Worm (Caenorhabditis elegans): ENCODE measurements around the gene col-142.

The col-142 gene

DNA sequence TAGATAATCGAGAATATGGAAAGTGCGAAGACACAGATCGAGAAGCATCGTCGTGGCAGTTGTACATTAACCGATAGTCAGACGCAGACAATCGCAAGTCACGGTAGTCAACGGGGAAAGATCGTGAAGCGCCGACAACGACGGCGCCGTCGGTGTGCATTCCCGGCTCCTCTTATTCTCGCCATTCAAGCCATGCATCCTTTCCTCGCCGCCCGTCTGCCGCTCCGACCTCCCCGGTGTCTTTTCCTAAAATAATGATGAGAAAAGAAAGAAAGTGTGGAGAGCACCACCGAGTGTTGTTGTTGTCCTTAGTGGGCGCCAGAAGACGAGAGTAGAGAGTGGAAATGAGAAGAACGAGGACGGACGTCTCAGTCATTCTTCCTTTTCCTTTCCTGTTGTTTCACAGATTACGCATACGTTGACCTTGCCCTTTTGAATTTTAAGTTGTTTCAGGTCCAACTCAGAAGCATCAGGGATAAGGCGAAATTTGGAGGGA lies 37.2 kb upstream of the col-142 start, which contains the start of gene ZC404.1:
Gene ZC404.1 (plus strand): TSS at position 446 of the 496 bp plus-strand sequence.
- TF ChIP-seq ceh-20 (GFP tag; IDR thresholded peaks at IDR 0.05) (no peak), nhr-10 (tag; optimal IDR thresholded peaks at IDR 0.05) (no peak), hmg-1.1 (GFP tag; IDR thresholded peaks at IDR 0.05) (0 out of 2 replicates have a peak, but pooled peaks have one; percentile 11), nhr-111 (GFP tag; optimal IDR thresholded peaks at IDR 0.05) (no peak), ctbp-1 (GFP tag; IDR thresholded peaks at IDR 0.05) (no peak), unc-130 (GFP tag; optimal IDR thresholded peaks at IDR 0.05) (no peak), cey-2 (tag; optimal IDR thresholded peaks at IDR 0.05; ENCODE audit: borderline replicate concordance, insufficient read depth) (no peak), mes-2 (tag; optimal IDR thresholded peaks at IDR 0.05; ENCODE audit: poor library complexity, severe bottlenecking) (peak; percentile 28), rbr-2 (tag; optimal IDR thresholded peaks at IDR 0.05) (peak; percentile 21), T26A8.4 (GFP tag; IDR thresholded peaks at IDR 0.05) (no peak), dmd-8 (GFP tag; IDR thresholded peaks at IDR 0.05) (no peak), F49E8.2 (tag; optimal IDR thresholded peaks at IDR 0.05; ENCODE audit: borderline replicate concordance) (no peak), ztf-11 (tag; optimal IDR thresholded peaks at IDR 0.05) (no peak), madf-5 (GFP tag; IDR thresholded peaks at IDR 0.05) (no peak), daf-8 (GFP tag; IDR thresholded peaks at IDR 0.05) (no peak), egl-43 (GFP tag; IDR thresholded peaks at IDR 0.05) (no peak), hlh-30 (tag; optimal IDR thresholded peaks at IDR 0.05; ENCODE audit: insufficient read depth) (no peak), lin-39 (tag; optimal IDR thresholded peaks at IDR 0.05) (no peak), set-16 (GFP tag; IDR thresholded peaks at IDR 0.05) (peak; percentile 62), daf-12 (tag; optimal IDR thresholded peaks at IDR 0.05) (no peak), nhr-28 (tag; optimal IDR thresholded peaks at IDR 0.05) (no peak), lin-15B (tag; optimal IDR thresholded peaks at IDR 0.05) (no peak), php-3 (GFP tag; IDR thresholded peaks at IDR 0.05) (no peak), nhr-76 (tag; optimal IDR thresholded peaks at IDR 0.05) (no peak), nhr-48 (tag; optimal IDR thresholded peaks at IDR 0.05) (no peak), jun-1 (tag; optimal IDR thresholded peaks at IDR 0.05) (no peak)

- TF ChIP-seq aly-2 (tag; optimal IDR thresholded peaks at IDR 0.05) (no peak), nhr-111 (GFP tag; optimal IDR thresholded peaks at IDR 0.05) (no peak), nhr-28 (tag; optimal IDR thresholded peaks at IDR 0.05) (no peak), tag-97 (GFP tag; IDR thresholded peaks at IDR 0.05) (no peak), cey-2 (tag; optimal IDR thresholded peaks at IDR 0.05; ENCODE audit: borderline replicate concordance, insufficient read depth) (no peak), daf-19 (GFP tag; conservative IDR thresholded peaks at IDR 0.05) (no peak), madf-9 (GFP tag; conservative IDR thresholded peaks at IDR 0.05) (no peak), dmd-6 (GFP tag; IDR thresholded peaks at IDR 0.05) (no peak), mep-1 (tag; optimal IDR thresholded peaks at IDR 0.05) (no peak), ceh-82 (tag; optimal IDR thresholded peaks at IDR 0.05) (no peak), nhr-237 (tag; optimal IDR thresholded peaks at IDR 0.05) (no peak), Y48G9A.11 (GFP tag; IDR thresholded peaks at IDR 0.05) (no peak), sdz-12 (GFP tag; optimal IDR thresholded peaks at IDR 0.05) (no peak), unc-130 (GFP tag; optimal IDR thresholded peaks at IDR 0.05) (no peak)
Measured at ce11 chrV:6796264-6796663, 34.7 kb upstream of the col-142 start.

- TF ChIP-seq mep-1 (tag; optimal IDR thresholded peaks at IDR 0.05) (peak; percentile 56), ceh-44 (GFP tag; IDR thresholded peaks at IDR 0.05) (no peak), snpc-4 (tag; optimal IDR thresholded peaks at IDR 0.05) (no peak), nhr-11 (tag; optimal IDR thresholded peaks at IDR 0.05) (peak; percentile 18), hmg-1.1 (GFP tag; IDR thresholded peaks at IDR 0.05) (peak; percentile 66), mxl-3 (GFP tag; optimal IDR thresholded peaks at IDR 0.05) (peak; percentile 70), nhr-6 (tag; optimal IDR thresholded peaks at IDR 0.05) (no peak), ces-1 (GFP tag; optimal IDR thresholded peaks at IDR 0.05) (no peak), lin-39 (tag; optimal IDR thresholded peaks at IDR 0.05) (no peak), dmd-6 (GFP tag; IDR thresholded peaks at IDR 0.05) (no peak), tag-97 (GFP tag; IDR thresholded peaks at IDR 0.05) (no peak), rbr-2 (tag; optimal IDR thresholded peaks at IDR 0.05) (peak; percentile 25), ceh-32 (tag; optimal IDR thresholded peaks at IDR 0.05; ENCODE audit: poor library complexity) (no peak), zfp-2 (tag; optimal IDR thresholded peaks at IDR 0.05) (no peak), aha-1 (tag) (no peak), nhr-28 (tag; optimal IDR thresholded peaks at IDR 0.05) (peak; percentile 38), duxl-1 (tag; optimal IDR thresholded peaks at IDR 0.05; ENCODE audit: poor library complexity) (no peak), F10B5.3 (tag; optimal IDR thresholded peaks at IDR 0.05) (no peak), aly-2 (tag; optimal IDR thresholded peaks at IDR 0.05) (no peak), zag-1 (tag; optimal IDR thresholded peaks at IDR 0.05) (no peak), madf-5 (GFP tag; IDR thresholded peaks at IDR 0.05) (no peak), ceh-62 (tag; optimal IDR thresholded peaks at IDR 0.05) (no peak)
Measured at ce11 chrV:6796894-6797293, 34.1 kb upstream of the col-142 start.

Measured in whole organism, L4 larva.